Worm (Caenorhabditis elegans) whole organism, L3 larva: ENCODE data around the gene ZK418.11.

ENCODE experiments used
- aly-2 ChIP-seq: fragments of 150-350 bp; optimal IDR thresholded peaks from 2 replicates; lab custom pipeline; 2014; ENCODE audit warnings: missing biosample characterization, missing genetic modification characterization
- ama-1 ChIP-seq: fragments of 150-350 bp; optimal IDR thresholded peaks from 2 replicates; lab custom pipeline; 2018
- egl-27 ChIP-seq: sonication (generic microtip); optimal IDR thresholded peaks from 4 replicates; lab custom pipeline; 2017; ENCODE audit warnings: missing biosample characterization, missing genetic modification reagents, missing genetic modification characterization
- fkh-10 ChIP-seq: sonication (generic microtip); optimal IDR thresholded peaks from 2 replicates; lab custom pipeline; 2017; ENCODE audit warnings: missing biosample characterization, missing genetic modification reagents, missing genetic modification characterization
- fkh-2 ChIP-seq: fragments of 150-350 bp; optimal IDR thresholded peaks from 2 replicates; lab custom pipeline; 2014; ENCODE audit warnings: missing biosample characterization, missing genetic modification reagents, missing genetic modification characterization
- pha-4 ChIP-seq: fragments of 150-350 bp; optimal IDR thresholded peaks from 2 replicates; lab custom pipeline; 2014; ENCODE audit warnings: missing biosample characterization, missing genetic modification reagents, missing genetic modification characterization
- pqm-1 ChIP-seq: fragments of 150-350 bp; optimal IDR thresholded peaks from 2 replicates; lab custom pipeline; 2017; ENCODE audit warnings: missing biosample characterization, missing genetic modification characterization, inconsistent platforms
- tbx-2 ChIP-seq: sonication (generic microtip); optimal IDR thresholded peaks from 2 replicates; lab custom pipeline; 2016; ENCODE audit warnings: mild to moderate bottlenecking, missing genetic modification characterization, missing compliant biosample characterization
- unc-62 ChIP-seq: fragments of 150-350 bp; sonication (generic microtip); optimal IDR thresholded peaks from 4 replicates; lab custom pipeline; 2014; ENCODE audit warnings: missing biosample characterization, missing genetic modification reagents, missing genetic modification characterization

ce11 chrIII:7120477-7120876 lies 20.4 kb downstream of the ZK418.11 start:
- TF ChIP-seq fkh-2 (tag; lab: Kevin White, UChicago) (no peak), pha-4 (tag; lab: Kevin White, UChicago) (peak; percentile 31), egl-27 (peak; percentile 46), aly-2 (tag; lab: Kevin White, UChicago) (no peak), fkh-10 (GFP tag; lab: Kevin White, UChicago) (no peak), pqm-1 (tag; lab: Kevin White, UChicago) (peak; percentile 63), unc-62 (no peak), tbx-2 (tag; lab: Kevin White, UChicago) (no peak), ama-1 (lab: Kevin White, UChicago) (no peak)
